Fruit fly (Drosophila melanogaster): Measurements from ENCODE around the gene hep.

hep gene

DNA sequence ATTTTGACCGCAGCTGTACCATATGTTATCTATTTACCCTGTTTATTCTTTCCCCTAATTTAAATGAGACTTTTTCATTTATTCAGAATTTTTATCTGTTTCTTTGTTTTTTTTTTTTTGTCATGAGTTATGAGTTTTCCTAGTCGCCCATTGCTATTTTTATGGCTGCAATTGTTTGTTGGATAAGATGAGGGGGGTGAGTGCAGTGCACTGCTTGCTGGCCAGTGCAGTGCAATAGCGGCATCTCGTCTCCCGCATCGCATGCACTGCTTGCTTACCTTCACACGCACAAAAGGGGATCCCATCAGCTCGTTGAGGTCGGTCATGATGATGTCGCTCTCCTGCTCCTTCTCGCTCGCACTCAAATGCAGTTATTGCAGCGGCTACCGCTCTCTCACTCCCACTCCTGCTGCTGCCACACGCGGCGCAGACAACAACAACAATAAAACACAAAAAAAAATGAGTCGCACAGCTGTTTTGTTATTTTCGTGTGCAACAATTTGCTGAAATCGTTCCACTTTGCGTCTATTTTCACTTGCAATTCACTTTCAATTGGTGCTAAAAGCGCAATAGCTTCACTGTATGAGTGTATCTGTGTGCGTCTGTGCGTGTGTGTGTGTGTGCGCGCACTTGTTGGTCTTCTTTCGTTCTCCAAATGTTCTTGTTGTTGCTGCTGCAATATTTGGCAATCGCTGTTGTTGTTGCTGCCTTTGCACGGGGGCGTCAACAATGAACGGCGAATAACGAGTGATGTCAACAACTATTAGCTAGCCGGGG, 37.9 kb upstream of the hep start (continued):
- TF ChIP-seq ro (GFP tag; IDR thresholded peaks at IDR 0.05) (peak; percentile 43; the same call in 1 of the 2 replicates), dati (GFP tag; IDR thresholded peaks at IDR 0.05) (no peak), CG5953 (GFP tag; IDR thresholded peaks at IDR 0.05) (0 out of 2 replicates have a peak, but pooled peaks have one; percentile 10), hbn (GFP tag; IDR thresholded peaks at IDR 0.05; ENCODE audit: partially characterized antibody) (no peak), Aef1 (GFP tag; IDR thresholded peaks at IDR 0.05) (no peak), sens (GFP tag) (peak; percentile 95), CG13775 (GFP tag; optimal IDR thresholded peaks at IDR 0.05) (no peak), da (GFP tag; optimal IDR thresholded peaks at IDR 0.05) (peak; percentile 1), CG2678 (tag; optimal IDR thresholded peaks at IDR 0.05) (no peak), CG12299 (tag; optimal IDR thresholded peaks at IDR 0.05) (no peak), Rfx (GFP tag; IDR thresholded peaks at IDR 0.05) (no peak), CG11560 (tag; IDR thresholded peaks at IDR 0.05) (no peak), bowl (GFP tag; IDR thresholded peaks at IDR 0.05) (no peak), dmrt11E (tag; optimal IDR thresholded peaks at IDR 0.05) (peak; percentile 21), pzg (GFP tag; optimal IDR thresholded peaks at IDR 0.05) (no peak), Trl (optimal IDR thresholded peaks at IDR 0.05) (peak in 1 of 2 experiments; percentile 20), Trl (GFP tag; optimal IDR thresholded peaks at IDR 0.05) (peak; percentile 1), ems (GFP tag; optimal IDR thresholded peaks at IDR 0.05) (no peak), Bteb2 (GFP tag; optimal IDR thresholded peaks at IDR 0.05) (no peak), usp (GFP tag; optimal IDR thresholded peaks at IDR 0.05) (no peak), ERR (GFP tag; optimal IDR thresholded peaks at IDR 0.05) (no peak), peb (GFP tag; IDR thresholded peaks at IDR 0.05) (no peak), fd3F (GFP tag; optimal IDR thresholded peaks at IDR 0.05) (no peak), Sox102F (GFP tag; optimal IDR thresholded peaks at IDR 0.05) (peak; percentile 46), CG43689 (GFP tag; IDR thresholded peaks at IDR 0.05) (no peak), CG13287 (GFP tag; IDR thresholded peaks at IDR 0.05; ENCODE audit: partially characterized antibody) (no peak), H15 (GFP tag; IDR thresholded peaks at IDR 0.05) (no peak), CG30403 (GFP tag; optimal IDR thresholded peaks at IDR 0.05) (peak; percentile 55), CG9609 (GFP tag; optimal IDR thresholded peaks at IDR 0.05) (no peak), CG7271 (tag; optimal IDR thresholded peaks at IDR 0.05) (no peak), CG30431 (GFP tag; optimal IDR thresholded peaks at IDR 0.05) (no peak), Xbp1 (GFP tag; optimal IDR thresholded peaks at IDR 0.05) (peak; percentile 53), NFAT (GFP tag; IDR thresholded peaks at IDR 0.05) (no peak), Neu2 (GFP tag; optimal IDR thresholded peaks at IDR 0.05; ENCODE audit: borderline replicate concordance) (no peak), BEAF-32 (GFP tag; optimal IDR thresholded peaks at IDR 0.05) (no peak), gce (GFP tag; IDR thresholded peaks at IDR 0.05) (no peak), tio (GFP tag; optimal IDR thresholded peaks at IDR 0.05) (peak; percentile 52), lov (optimal IDR thresholded peaks at IDR 0.05) (no peak), lov (GFP tag; IDR thresholded peaks at IDR 0.05) (no peak), CG1233 (GFP tag; optimal IDR thresholded peaks at IDR 0.05) (no peak), eve (GFP tag; optimal IDR thresholded peaks at IDR 0.05) (no peak), NC2β (GFP tag; optimal IDR thresholded peaks at IDR 0.05) (peak; percentile 51), CG13894 (tag; optimal IDR thresholded peaks at IDR 0.05) (no peak), CG11504 (tag; optimal IDR thresholded peaks at IDR 0.05) (peak; percentile 23), Gsc (GFP tag; IDR thresholded peaks at IDR 0.05) (no peak), lbe (GFP tag; optimal IDR thresholded peaks at IDR 0.05) (no peak), CG4404 (GFP tag; IDR thresholded peaks at IDR 0.05) (no peak), gsb (GFP tag; IDR thresholded peaks at IDR 0.05) (no peak), lmd (GFP tag; IDR thresholded peaks at IDR 0.05) (peak; percentile 54), Poxn (GFP tag; IDR thresholded peaks at IDR 0.05) (no peak), CG32767 (GFP tag; IDR thresholded peaks at IDR 0.05) (no peak), CG33557 (GFP tag; optimal IDR thresholded peaks at IDR 0.05) (no peak)

All from whole organism, embryonic.